Worm (Caenorhabditis elegans): ENCODE results near the gene ZK643.2.

DNA sequence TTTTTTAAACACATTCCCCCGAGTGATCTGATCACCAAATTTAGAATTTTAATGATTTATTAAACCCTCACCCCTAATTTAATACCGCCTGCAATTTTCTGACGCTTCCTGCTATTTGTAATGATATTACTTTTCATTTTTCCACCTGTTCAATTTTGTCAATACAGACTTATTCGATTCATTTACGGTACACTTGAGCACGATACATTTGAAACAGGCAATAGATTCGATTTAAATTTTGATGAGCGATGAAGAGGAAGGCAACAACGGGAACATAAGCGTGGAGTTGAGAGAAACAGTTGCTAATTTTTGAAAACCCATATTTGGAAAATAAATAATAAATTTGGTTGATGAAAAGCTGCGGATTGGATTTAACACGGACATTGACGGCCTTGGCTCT lies 48.3 kb downstream of the ZK643.2 start:
- TF ChIP-seq T22C8.4 (GFP tag; IDR thresholded peaks at IDR 0.05) (no peak), ztf-29 (GFP tag; IDR thresholded peaks at IDR 0.05) (no peak), ztf-23 (GFP tag; IDR thresholded peaks at IDR 0.05) (no peak), klf-2 (GFP tag; conservative IDR thresholded peaks at IDR 0.05) (no peak), cog-1 (tag; optimal IDR thresholded peaks at IDR 0.05) (no peak), ref-1 (GFP tag; conservative IDR thresholded peaks at IDR 0.05) (no peak)
